Worm (Caenorhabditis elegans) whole organism, late embryonic: ENCODE results near the gene Y67D8C.9.

Source experiments
- C38D4.7 ChIP-seq: fragments of 200-800 bp; sonication (Bioruptor generic); optimal IDR thresholded peaks from 2 replicates; lab custom pipeline; 2018; ENCODE audit warnings: mild to moderate bottlenecking, missing genetic modification characterization, moderate library complexity, missing compliant biosample characterization
- T23F11.4 ChIP-seq: fragments of 200-800 bp; sonication (Bioruptor generic); optimal IDR thresholded peaks from 2 replicates; lab custom pipeline; 2018; ENCODE audit warnings: mild to moderate bottlenecking, missing genetic modification characterization, missing compliant biosample characterization
- Y22D7AL.16 ChIP-seq: sonication (generic microtip); optimal IDR thresholded peaks from 2 replicates; lab custom pipeline; 2016; ENCODE audit warnings: missing genetic modification characterization, missing compliant biosample characterization
- ceh-14 ChIP-seq: sonication (generic microtip); optimal IDR thresholded peaks from 2 replicates; lab custom pipeline; 2016; ENCODE audit warnings: missing genotype, missing genetic modification characterization, missing compliant biosample characterization
- ceh-22 ChIP-seq: sonication (generic microtip); optimal IDR thresholded peaks from 2 replicates; lab custom pipeline; 2017; ENCODE audit warnings: missing biosample characterization, missing genetic modification characterization
- ceh-24 ChIP-seq: sonication (generic microtip); optimal IDR thresholded peaks from 2 replicates; lab custom pipeline; 2016; ENCODE audit warnings: mild to moderate bottlenecking, missing genetic modification characterization, missing compliant biosample characterization
- ceh-30 ChIP-seq: fragments of 150-350 bp; optimal IDR thresholded peaks from 2 replicates; lab custom pipeline; 2014; ENCODE audit warnings: missing biosample characterization, missing genetic modification characterization
- ceh-34 ChIP-seq: sonication (generic microtip); optimal IDR thresholded peaks from 2 replicates; lab custom pipeline; 2016; ENCODE audit warnings: mild to moderate bottlenecking, missing genetic modification characterization, missing compliant biosample characterization
- ceh-45 ChIP-seq: fragments of 200-800 bp; sonication (Bioruptor generic); IDR thresholded peaks from 2 replicates; pipeline ENCODE4 v1.3.6; 2022; ENCODE audit warnings: missing genetic modification reagents, missing genetic modification characterization, missing compliant biosample characterization
- ceh-48 ChIP-seq: sonication (generic microtip); optimal IDR thresholded peaks from 2 replicates; lab custom pipeline; 2016; ENCODE audit warnings: missing genetic modification characterization, inconsistent platforms, missing compliant biosample characterization
- ceh-6 ChIP-seq: fragments of 200-800 bp; sonication (Bioruptor generic); optimal IDR thresholded peaks from 2 replicates; lab custom pipeline; 2018; ENCODE audit warnings: mild to moderate bottlenecking, missing genetic modification characterization, missing compliant biosample characterization
- ceh-9 ChIP-seq: sonication (generic microtip); optimal IDR thresholded peaks from 2 replicates; lab custom pipeline; 2016; ENCODE audit warnings: mild to moderate bottlenecking, missing genetic modification characterization, inconsistent platforms, missing compliant biosample characterization
- che-1 ChIP-seq: sonication (generic microtip); optimal IDR thresholded peaks from 2 replicates; lab custom pipeline; 2016; ENCODE audit warnings: mild to moderate bottlenecking, missing genetic modification characterization, missing compliant biosample characterization
- elt-2 ChIP-seq: sonication (generic microtip); optimal IDR thresholded peaks from 2 replicates; lab custom pipeline; 2016; ENCODE audit warnings: missing genetic modification reagents, missing genetic modification characterization, missing compliant biosample characterization
- ets-4 ChIP-seq: sonication (generic microtip); optimal IDR thresholded peaks from 2 replicates; lab custom pipeline; 2016; ENCODE audit warnings: missing genetic modification characterization, missing compliant biosample characterization
- gmeb-2 ChIP-seq: sonication (generic microtip); optimal IDR thresholded peaks from 2 replicates; lab custom pipeline; 2016; ENCODE audit warnings: missing genetic modification characterization, inconsistent platforms, missing compliant biosample characterization
- hlh-13 ChIP-seq: fragments of 200-800 bp; sonication (Bioruptor generic); optimal IDR thresholded peaks from 2 replicates; lab custom pipeline; 2018; ENCODE audit warnings: mild to moderate bottlenecking, missing genetic modification characterization, missing compliant biosample characterization
- hlh-6 ChIP-seq: sonication (generic microtip); optimal IDR thresholded peaks from 2 replicates; lab custom pipeline; 2016; ENCODE audit warnings: missing genotype, missing genetic modification characterization, missing compliant biosample characterization
- lim-6 ChIP-seq: sonication (generic microtip); optimal IDR thresholded peaks from 2 replicates; lab custom pipeline; 2016; ENCODE audit warnings: missing genetic modification characterization, missing compliant biosample characterization
- mec-3 ChIP-seq: sonication (generic microtip); optimal IDR thresholded peaks from 2 replicates; lab custom pipeline; 2016; ENCODE audit warnings: borderline replicate concordance, missing genetic modification characterization, missing compliant biosample characterization
- nfya-1 ChIP-seq: sonication (generic microtip); optimal IDR thresholded peaks from 2 replicates; lab custom pipeline; 2017; ENCODE audit warnings: missing genetic modification characterization, mild to moderate bottlenecking, missing compliant biosample characterization, antibody characterized with exemption, moderate library complexity
- nhr-11 ChIP-seq: fragments of 150-350 bp; optimal IDR thresholded peaks from 2 replicates; lab custom pipeline; 2014; ENCODE audit warnings: missing biosample characterization, missing genetic modification characterization
- npax-4 ChIP-seq: sonication (generic microtip); optimal IDR thresholded peaks from 2 replicates; lab custom pipeline; 2016; ENCODE audit warnings: missing genetic modification characterization, missing compliant biosample characterization
- odd-2 ChIP-seq: sonication (generic microtip); optimal IDR thresholded peaks from 2 replicates; lab custom pipeline; 2017; ENCODE audit warnings: antibody characterized with exemption, mild to moderate bottlenecking, missing genetic modification characterization, missing compliant biosample characterization
- pag-3 ChIP-seq: sonication (generic microtip); optimal IDR thresholded peaks from 2 replicates; lab custom pipeline; 2016; ENCODE audit warnings: missing compliant biosample characterization, missing genetic modification characterization, borderline replicate concordance
- pat-9 ChIP-seq: fragments of 200-800 bp; sonication (Bioruptor generic); optimal IDR thresholded peaks from 2 replicates; lab custom pipeline; 2018; ENCODE audit warnings: mild to moderate bottlenecking, missing genetic modification characterization, moderate library complexity, missing compliant biosample characterization
- pha-2 ChIP-seq: sonication (generic microtip); optimal IDR thresholded peaks from 2 replicates; lab custom pipeline; 2017; ENCODE audit warnings: mild to moderate bottlenecking, missing genetic modification characterization, missing compliant biosample characterization
- ref-2 ChIP-seq: sonication (generic microtip); optimal IDR thresholded peaks from 2 replicates; lab custom pipeline; 2016; ENCODE audit warnings: missing genetic modification characterization, missing compliant biosample characterization
- sdc-2 ChIP-seq: sonication (generic microtip); optimal IDR thresholded peaks from 2 replicates; lab custom pipeline; 2016; ENCODE audit warnings: missing genotype, missing genetic modification characterization, missing compliant biosample characterization
- sox-2 ChIP-seq: fragments of 200-800 bp; sonication (Bioruptor generic); IDR thresholded peaks from 2 replicates; pipeline ENCODE4 v1.3.6; 2022; ENCODE audit warnings: missing genetic modification reagents, missing genetic modification characterization, missing compliant biosample characterization
- syd-9 ChIP-seq: sonication (generic microtip); optimal IDR thresholded peaks from 2 replicates; lab custom pipeline; 2016; ENCODE audit warnings: mild to moderate bottlenecking, missing genetic modification characterization, moderate library complexity, missing compliant biosample characterization
- tbx-2 ChIP-seq: sonication (generic microtip); optimal IDR thresholded peaks from 2 replicates; lab custom pipeline; 2016; ENCODE audit warnings: missing genetic modification characterization, missing compliant biosample characterization
- tbx-7 ChIP-seq: sonication (generic microtip); optimal IDR thresholded peaks from 2 replicates; lab custom pipeline; 2016; ENCODE audit warnings: missing genotype, missing genetic modification characterization, missing compliant biosample characterization
- unc-42 ChIP-seq: sonication (generic microtip); optimal IDR thresholded peaks from 2 replicates; lab custom pipeline; 2016; ENCODE audit warnings: missing genotype, missing genetic modification characterization, missing compliant biosample characterization
- zip-5 ChIP-seq: sonication (generic microtip); optimal IDR thresholded peaks from 2 replicates; lab custom pipeline; 2016; ENCODE audit warnings: missing genetic modification characterization, missing compliant biosample characterization

The Y67D8C.9 gene

ce11 chrIV:3095995-3096544 is 9.3 kb upstream of the Y67D8C.9 start:
- TF ChIP-seq sox-2 (no peak), ets-4 (tag; lab: Kevin White, UChicago) (no peak), unc-42 (tag; lab: Kevin White, UChicago) (peak; percentile 71), syd-9 (tag; lab: Kevin White, UChicago) (no peak)

ce11 chrIV:3092978-3093377 is 6.3 kb upstream of the Y67D8C.9 start:
- TF ChIP-seq nfya-1 (tag; lab: Kevin White, UChicago) = no peak
- no peak for TF ChIP-seq che-1 (tag; lab: Kevin White, UChicago)
- TF ChIP-seq hlh-13 (GFP tag; lab: Kevin White, UChicago) = no peak
- TF ChIP-seq ceh-34 (tag; lab: Kevin White, UChicago) = no peak
- TF ChIP-seq ref-2 (tag; lab: Kevin White, UChicago) = no peak
- no peak for TF ChIP-seq unc-42 (tag; lab: Kevin White, UChicago)
- TF ChIP-seq elt-2 (tag; lab: Kevin White, UChicago) = no peak
- no peak for TF ChIP-seq ceh-22 (tag; lab: Kevin White, UChicago)
- TF ChIP-seq pag-3 (tag; lab: Kevin White, UChicago) = no peak

- TF ChIP-seq tbx-2 (tag; lab: Kevin White, UChicago) = no peak
- no peak for TF ChIP-seq ceh-22 (tag; lab: Kevin White, UChicago)
- no peak for TF ChIP-seq ceh-48
- TF ChIP-seq unc-42 (tag; lab: Kevin White, UChicago) = peak; percentile 12
These were observed 4.4 kb upstream of the Y67D8C.9 start for ce11 chrIV:3091112-3091511.

ce11 chrIV:3089611-3090010 is 2.9 kb upstream of the Y67D8C.9 start:
- no peak for TF ChIP-seq hlh-6 (tag; lab: Kevin White, UChicago)
- TF ChIP-seq che-1 (tag; lab: Kevin White, UChicago) = no peak
- TF ChIP-seq ceh-6 (GFP tag; lab: Kevin White, UChicago) = no peak
- no peak for TF ChIP-seq zip-5 (tag; lab: Kevin White, UChicago)
- no peak for TF ChIP-seq npax-4 (tag; lab: Kevin White, UChicago)
- no peak for TF ChIP-seq pha-2 (tag; lab: Kevin White, UChicago)
- no peak for TF ChIP-seq ceh-14
- no peak for TF ChIP-seq ceh-45 (GFP tag; lab: Robert Waterston, UW)
- no peak for TF ChIP-seq sdc-2 (tag; lab: Kevin White, UChicago)
- no peak for TF ChIP-seq pat-9
- no peak for TF ChIP-seq tbx-7
- no peak for TF ChIP-seq nhr-11 (tag; lab: Kevin White, UChicago)
- no peak for TF ChIP-seq mec-3 (tag; lab: Kevin White, UChicago)
- no peak for TF ChIP-seq ceh-30 (tag; lab: Kevin White, UChicago)
- TF ChIP-seq, all 69 proteins: peak for 0

ce11 chrIV:3076802-3077201 is 9.9 kb downstream of the Y67D8C.9 start:
- TF ChIP-seq ceh-45 (GFP tag; lab: Robert Waterston, UW) (no peak), ceh-9 (no peak), lim-6 (tag; lab: Kevin White, UChicago) (no peak), C38D4.7 (GFP tag; lab: Kevin White, UChicago) (no peak), ceh-24 (tag; lab: Kevin White, UChicago) (no peak), gmeb-2 (tag; lab: Kevin White, UChicago) (no peak), ets-4 (tag; lab: Kevin White, UChicago) (no peak), odd-2 (tag; lab: Kevin White, UChicago) (no peak), T23F11.4 (no peak), elt-2 (tag; lab: Kevin White, UChicago) (no peak), Y22D7AL.16 (tag; lab: Kevin White, UChicago) (no peak)
- TF ChIP-seq, all 69 proteins: peak for 0
